Fruit fly (Drosophila melanogaster) whole organism, adult: Measurements from ENCODE around the gene CSN5.

Source experiments
- CG11617 ChIP-seq: fragments of 200-800 bp; sonication (Bioruptor generic); optimal IDR thresholded peaks from 2 replicates; lab custom pipeline; 2017; ENCODE audit warnings: mild to moderate bottlenecking, missing biosample characterization, missing genetic modification reagents, missing genetic modification characterization
- CG12768 ChIP-seq: fragments of 200-800 bp; sonication (Bioruptor generic); optimal IDR thresholded peaks from 2 replicates; lab custom pipeline; 2017; ENCODE audit warnings: missing biosample characterization, missing genetic modification characterization, mild to moderate bottlenecking, moderate library complexity, missing genetic modification reagents
- CG14711 ChIP-seq: fragments of 200-800 bp; sonication (Bioruptor generic); optimal IDR thresholded peaks from 2 replicates; lab custom pipeline; 2018; ENCODE audit warnings: missing biosample characterization, mild to moderate bottlenecking, missing genetic modification characterization, moderate library complexity
- CG1620 ChIP-seq: fragments of 200-800 bp; sonication (Bioruptor generic); optimal IDR thresholded peaks from 2 replicates; lab custom pipeline; 2016; ENCODE audit warnings: missing biosample characterization, missing genetic modification characterization
- CG33017 ChIP-seq: fragments of 200-800 bp; sonication (Bioruptor generic); optimal IDR thresholded peaks from 2 replicates; lab custom pipeline; 2018; ENCODE audit warnings: missing biosample characterization, mild to moderate bottlenecking, missing genetic modification characterization, moderate library complexity
- CG5204 ChIP-seq: fragments of 200-800 bp; sonication (Bioruptor generic); optimal IDR thresholded peaks from 2 replicates; lab custom pipeline; 2016; ENCODE audit warnings: missing biosample characterization, missing genetic modification characterization
- CG7045 ChIP-seq: fragments of 200-800 bp; sonication (Bioruptor generic); optimal IDR thresholded peaks from 2 replicates; lab custom pipeline; 2017; ENCODE audit warnings: missing biosample characterization, mild to moderate bottlenecking, missing genetic modification characterization
- CG7101 ChIP-seq: fragments of 200-800 bp; sonication (Bioruptor generic); optimal IDR thresholded peaks from 2 replicates; lab custom pipeline; 2018; ENCODE audit warnings: missing biosample characterization, mild to moderate bottlenecking, missing genetic modification characterization, moderate library complexity
- Clk ChIP-seq: fragments of 200-800 bp; sonication (Bioruptor generic); optimal IDR thresholded peaks from 2 replicates; lab custom pipeline; 2017; ENCODE audit warnings: missing biosample characterization, missing genetic modification characterization
- Crg-1 ChIP-seq: fragments of 200-800 bp; sonication (Bioruptor generic); optimal IDR thresholded peaks from 2 replicates; lab custom pipeline; 2016; ENCODE audit warnings: missing biosample characterization, missing genetic modification characterization
- Hr96 ChIP-seq: fragments of 200-800 bp; sonication (Bioruptor generic); optimal IDR thresholded peaks from 2 replicates; lab custom pipeline; 2016; ENCODE audit warnings: missing biosample characterization, missing genetic modification characterization
- Mnt ChIP-seq: fragments of 200-800 bp; sonication (Bioruptor generic); optimal IDR thresholded peaks from 2 replicates; lab custom pipeline; 2016; ENCODE audit warnings: missing biosample characterization, mild to moderate bottlenecking, missing genetic modification characterization
- bab1 ChIP-seq: fragments of 200-800 bp; sonication (Bioruptor generic); optimal IDR thresholded peaks from 3 replicates; lab custom pipeline; 2019; ENCODE audit warnings: missing biosample characterization, mild to moderate bottlenecking, missing genetic modification characterization, moderate library complexity
- cic ChIP-seq: fragments of 200-800 bp; sonication (Bioruptor generic); optimal IDR thresholded peaks from 2 replicates; lab custom pipeline; 2017; ENCODE audit warnings: missing biosample characterization, mild to moderate bottlenecking, missing genetic modification characterization, moderate library complexity
- cnc ChIP-seq, 2 experiments: fragments of >200 bp; optimal IDR thresholded peaks; 2 replicates each; lab custom pipeline; 2017
- kay ChIP-seq: fragments of 200-800 bp; sonication (Bioruptor generic); peaks from one replicate; lab custom pipeline; 2016; ENCODE audit warnings: missing biosample characterization, missing genetic modification characterization, borderline replicate concordance
- ovo ChIP-seq: fragments of 200-800 bp; sonication (Bioruptor generic); optimal IDR thresholded peaks from 2 replicates; lab custom pipeline; 2016; ENCODE audit warnings: missing biosample characterization, missing genetic modification characterization
- pad ChIP-seq: fragments of 200-800 bp; sonication (Bioruptor generic); optimal IDR thresholded peaks from 3 replicates; lab custom pipeline; 2017; ENCODE audit warnings: missing biosample characterization, missing genetic modification characterization, mild to moderate bottlenecking, moderate library complexity, missing genetic modification reagents
- tj ChIP-seq: fragments of 200-800 bp; sonication (Bioruptor generic); optimal IDR thresholded peaks from 3 replicates; lab custom pipeline; 2017; ENCODE audit warnings: missing biosample characterization, mild to moderate bottlenecking, missing genetic modification characterization, moderate library complexity
- toe ChIP-seq: fragments of 200-800 bp; sonication (Bioruptor generic); optimal IDR thresholded peaks from 2 replicates; lab custom pipeline; 2016; ENCODE audit warnings: missing biosample characterization, missing genetic modification characterization

CSN5 gene

dm6 chr3R:16434599-16434998 is 35.3 kb upstream of the CSN5 start, which contains the start of gene CG14881:
Gene CG14881 (plus strand): TSS chr3R:16434899.
- TF ChIP-seq CG1620 (GFP tag; lab: Kevin White, UChicago) = no peak
- no peak for TF ChIP-seq bab1 (GFP tag; lab: Kevin White, UChicago)
- no peak for TF ChIP-seq Hr96 (GFP tag; lab: Kevin White, UChicago)
- TF ChIP-seq CG5204 (GFP tag; lab: Kevin White, UChicago) = no peak
- no peak for TF ChIP-seq Crg-1 (GFP tag; lab: Kevin White, UChicago)
- no peak for TF ChIP-seq Clk (GFP tag; lab: Kevin White, UChicago)
- TF ChIP-seq CG33017 (tag; lab: Kevin White, UChicago) = no peak
- TF ChIP-seq Mnt (GFP tag; lab: Kevin White, UChicago) = no peak
- no peak for TF ChIP-seq CG7045 (GFP tag; lab: Kevin White, UChicago)
- TF ChIP-seq toe (GFP tag; lab: Kevin White, UChicago) = no peak
- no peak for TF ChIP-seq pad
- TF ChIP-seq CG14711 = no peak

- TF ChIP-seq CG12768 (GFP tag; lab: Kevin White, UChicago) (no peak), cic (GFP tag; lab: Kevin White, UChicago) (no peak), CG5204 (GFP tag; lab: Kevin White, UChicago) (no peak), CG1620 (GFP tag; lab: Kevin White, UChicago) (no peak), pad (no peak), CG7045 (GFP tag; lab: Kevin White, UChicago) (no peak), CG7101 (no peak), tj (GFP tag; lab: Kevin White, UChicago) (no peak), CG14711 (no peak)
Measured at dm6 chr3R:16436374-16437037, 33.4 kb upstream of the CSN5 start, which contains the start of gene mRpS33. Gene mRpS33 (minus strand): TSS chr3R:16436597.

dm6 chr3R:16441367-16441923 is 28.5 kb upstream of the CSN5 start, which contains the start of gene ema:
Gene ema (minus strand): TSS chr3R:16441661.
- TF ChIP-seq Crg-1 (GFP tag; lab: Kevin White, UChicago) (no peak), ovo (no peak), CG12768 (GFP tag; lab: Kevin White, UChicago) (no peak), Hr96 (GFP tag; lab: Kevin White, UChicago) (no peak), cnc (optimal IDR thresholded peaks at IDR 0.05; lab: Kevin White, UChicago) (no peak), toe (GFP tag; lab: Kevin White, UChicago) (no peak), tj (GFP tag; lab: Kevin White, UChicago) (no peak), CG7045 (GFP tag; lab: Kevin White, UChicago) (no peak), CG7101 (peak; percentile 17), CG1620 (GFP tag; lab: Kevin White, UChicago) (peak; percentile 21), CG11617 (GFP tag; lab: Kevin White, UChicago) (peak; percentile 24), kay (GFP tag; lab: Kevin White, UChicago) (no peak), pad (peak; percentile 12), Clk (GFP tag; lab: Kevin White, UChicago) (no peak), cic (GFP tag; lab: Kevin White, UChicago) (no peak), CG5204 (GFP tag; lab: Kevin White, UChicago) (no peak), Mnt (GFP tag; lab: Kevin White, UChicago) (peak; percentile 11), bab1 (GFP tag; lab: Kevin White, UChicago) (peak; percentile 83), CG14711 (peak; percentile 52), CG33017 (tag; lab: Kevin White, UChicago) (no peak)

- TF ChIP-seq CG14711 = peak; percentile 79
- TF ChIP-seq pad = peak; percentile 73
- no peak for TF ChIP-seq CG5204 (GFP tag; lab: Kevin White, UChicago)
- TF ChIP-seq Mnt (GFP tag; lab: Kevin White, UChicago) = peak; percentile 88
- TF ChIP-seq tj (GFP tag; lab: Kevin White, UChicago) = peak; percentile 45
- peak; percentile 66 for TF ChIP-seq Clk (GFP tag; lab: Kevin White, UChicago)
- peak; percentile 88 for TF ChIP-seq bab1 (GFP tag; lab: Kevin White, UChicago)
- no peak for TF ChIP-seq kay (GFP tag; lab: Kevin White, UChicago)
- TF ChIP-seq toe (GFP tag; lab: Kevin White, UChicago) = peak; percentile 81
- peak; percentile 39 for TF ChIP-seq cic (GFP tag; lab: Kevin White, UChicago)
- peak; percentile 82 for TF ChIP-seq CG7045 (GFP tag; lab: Kevin White, UChicago)
- peak; percentile 79 for TF ChIP-seq CG1620 (GFP tag; lab: Kevin White, UChicago)
- peak; percentile 87 for TF ChIP-seq CG12768 (GFP tag; lab: Kevin White, UChicago)
- peak; percentile 25 for TF ChIP-seq ovo
- TF ChIP-seq CG11617 (GFP tag; lab: Kevin White, UChicago) = peak; percentile 87
- TF ChIP-seq Hr96 (GFP tag; lab: Kevin White, UChicago) = no peak
- TF ChIP-seq cnc (optimal IDR thresholded peaks at IDR 0.05; lab: Kevin White, UChicago) = no peak
- TF ChIP-seq CG7101 = peak; percentile 91
- TF ChIP-seq Crg-1 (GFP tag; lab: Kevin White, UChicago) = peak; percentile 89
- TF ChIP-seq CG33017 (tag; lab: Kevin White, UChicago) = peak; percentile 89
Measured at dm6 chr3R:16442937-16443336, 27.0 kb upstream of the CSN5 start, which contains the start of the genes Ttc1 and CG14882. Gene Ttc1 (minus strand): TSS chr3R:16443007. Gene CG14882 (plus strand): TSS chr3R:16443207.

- TF ChIP-seq CG7045 (GFP tag; lab: Kevin White, UChicago) (no peak), pad (no peak), CG11617 (GFP tag; lab: Kevin White, UChicago) (no peak), tj (GFP tag; lab: Kevin White, UChicago) (no peak)
Measured at dm6 chr3R:16446836-16447235, 23.1 kb upstream of the CSN5 start.
